Worm (Caenorhabditis elegans) whole organism, early embryonic: ENCODE results near the gene Y43F8B.2.

ENCODE experiments used
- B0310.2 ChIP-seq: sonication (generic microtip); optimal IDR thresholded peaks from 2 replicates; lab custom pipeline; 2016; ENCODE audit warnings: mild to moderate bottlenecking, missing genetic modification characterization, missing compliant biosample characterization
- F13C5.2 ChIP-seq: sonication (generic microtip); optimal IDR thresholded peaks from 2 replicates; lab custom pipeline; 2017; ENCODE audit warnings: mild to moderate bottlenecking, missing genetic modification characterization, inconsistent platforms, missing compliant biosample characterization
- aly-1 ChIP-seq: sonication (generic microtip); optimal IDR thresholded peaks from 2 replicates; lab custom pipeline; 2016; ENCODE audit warnings: missing genetic modification characterization, missing compliant biosample characterization
- ama-1 ChIP-seq: fragments of 150-350 bp; optimal IDR thresholded peaks from 2 replicates; lab custom pipeline; 2014
- ceh-13 ChIP-seq: fragments of 200-800 bp; sonication (Bioruptor generic); optimal IDR thresholded peaks from 2 replicates; lab custom pipeline; 2018; ENCODE audit warnings: mild to moderate bottlenecking, missing genetic modification characterization, missing compliant biosample characterization
- ceh-36 ChIP-seq: sonication (generic microtip); optimal IDR thresholded peaks from 2 replicates; lab custom pipeline; 2016; ENCODE audit warnings: missing genetic modification characterization, inconsistent platforms, missing compliant biosample characterization
- ets-7 ChIP-seq: sonication (generic microtip); optimal IDR thresholded peaks from 2 replicates; lab custom pipeline; 2016; ENCODE audit warnings: missing genotype, missing genetic modification characterization, missing compliant biosample characterization
- flt-1 ChIP-seq: fragments of 200-800 bp; sonication (Bioruptor generic); IDR thresholded peaks from 2 replicates; pipeline ENCODE4 v1.3.6; 2022; ENCODE audit warnings: missing genetic modification characterization, missing compliant biosample characterization
- hmbx-1 ChIP-seq: sonication (generic microtip); optimal IDR thresholded peaks from 2 replicates; lab custom pipeline; 2016; ENCODE audit warnings: mild to moderate bottlenecking, missing genetic modification characterization, missing compliant biosample characterization
- hmg-4 ChIP-seq: fragments of 200-800 bp; sonication (Bioruptor generic); optimal IDR thresholded peaks from 2 replicates; lab custom pipeline; 2018; ENCODE audit warnings: mild to moderate bottlenecking, missing genetic modification characterization, missing compliant biosample characterization
- hnd-1 ChIP-seq: sonication (generic microtip); optimal IDR thresholded peaks from 2 replicates; lab custom pipeline; 2016; ENCODE audit warnings: missing genetic modification characterization, missing compliant biosample characterization
- pes-1 ChIP-seq: fragments of 200-800 bp; sonication (Bioruptor generic); IDR thresholded peaks from 2 replicates; pipeline ENCODE4 v1.3.6; 2022; ENCODE audit warnings: missing genetic modification reagents, missing genetic modification characterization, missing compliant biosample characterization
- scrt-1 ChIP-seq: fragments of 200-800 bp; sonication (Bioruptor generic); IDR thresholded peaks from 2 replicates; pipeline ENCODE4 v1.3.6; 2022; ENCODE audit warnings: missing genetic modification characterization, missing compliant biosample characterization
- sea-1 ChIP-seq: fragments of 200-800 bp; sonication (Bioruptor generic); conservative IDR thresholded peaks from 2 replicates; pipeline ENCODE4 v1.3.6; 2022; ENCODE audit warnings: missing genetic modification characterization, missing compliant biosample characterization
- tbx-11 ChIP-seq: fragments of 200-800 bp; sonication (Bioruptor generic); IDR thresholded peaks from 2 replicates; pipeline ENCODE4 v1.3.6; 2022; ENCODE audit warnings: missing genetic modification characterization, missing compliant biosample characterization
- tbx-37 ChIP-seq: fragments of 200-800 bp; sonication (Bioruptor generic); conservative IDR thresholded peaks from 2 replicates; pipeline ENCODE4 v1.3.6; 2022; ENCODE audit warnings: missing genetic modification reagents, missing genetic modification characterization, missing compliant biosample characterization
- tra-4 ChIP-seq: sonication (generic microtip); optimal IDR thresholded peaks from 2 replicates; lab custom pipeline; 2017; ENCODE audit warnings: missing genetic modification characterization, missing compliant biosample characterization

The Y43F8B.2 gene

ce11 chrV:19533010-19533409, at the start of gene Y43F8B.2:
Gene Y43F8B.2, minus strand, starts transcription at chrV:19533110.
- TF ChIP-seq ama-1, result no peak
- no peak for TF ChIP-seq hnd-1
- TF ChIP-seq tbx-37, result no peak
- TF ChIP-seq hmbx-1 (tag; lab: Kevin White, UChicago), result no peak
- no peak for TF ChIP-seq hmg-4 (GFP tag; lab: Kevin White, UChicago)
- no peak for TF ChIP-seq sea-1 (GFP tag; lab: Robert Waterston, UW)
- no peak for TF ChIP-seq F13C5.2 (tag; lab: Kevin White, UChicago)
- no peak for TF ChIP-seq tbx-11 (GFP tag; lab: Robert Waterston, UW)
- TF ChIP-seq ceh-36 (tag; lab: Kevin White, UChicago), result no peak
- TF ChIP-seq B0310.2 (tag; lab: Kevin White, UChicago), result no peak
- no peak for TF ChIP-seq scrt-1
- no peak for TF ChIP-seq pes-1 (GFP tag; lab: Robert Waterston, UW)
- no peak for TF ChIP-seq aly-1 (tag; lab: Kevin White, UChicago)
- TF ChIP-seq ets-7 (tag; lab: Kevin White, UChicago), result no peak
- no peak for TF ChIP-seq ceh-13 (GFP tag; lab: Kevin White, UChicago)
- no peak for TF ChIP-seq tra-4 (tag; lab: Kevin White, UChicago)

- TF ChIP-seq flt-1 (GFP tag; lab: Robert Waterston, UW) (no peak), tbx-37 (no peak), ama-1 (no peak), ceh-36 (tag; lab: Kevin White, UChicago) (no peak), B0310.2 (tag; lab: Kevin White, UChicago) (no peak), F13C5.2 (tag; lab: Kevin White, UChicago) (no peak), pes-1 (GFP tag; lab: Robert Waterston, UW) (no peak), aly-1 (tag; lab: Kevin White, UChicago) (no peak), scrt-1 (no peak), hnd-1 (no peak), ceh-13 (GFP tag; lab: Kevin White, UChicago) (no peak), tra-4 (tag; lab: Kevin White, UChicago) (no peak), hmg-4 (GFP tag; lab: Kevin White, UChicago) (no peak), hmbx-1 (tag; lab: Kevin White, UChicago) (no peak), sea-1 (GFP tag; lab: Robert Waterston, UW) (no peak)
Measured at ce11 chrV:19582256-19582655, 49.3 kb upstream of the Y43F8B.2 start.

ce11 chrV:19579509-19579908, 46.6 kb upstream of the Y43F8B.2 start:
- no peak for TF ChIP-seq hnd-1
- TF ChIP-seq sea-1 (GFP tag; lab: Robert Waterston, UW), result no peak
- TF ChIP-seq flt-1 (GFP tag; lab: Robert Waterston, UW), result no peak
- no peak for TF ChIP-seq hmg-4 (GFP tag; lab: Kevin White, UChicago)
- TF ChIP-seq ama-1, result no peak
- no peak for TF ChIP-seq pes-1 (GFP tag; lab: Robert Waterston, UW)
- no peak for TF ChIP-seq tra-4 (tag; lab: Kevin White, UChicago)
- no peak for TF ChIP-seq aly-1 (tag; lab: Kevin White, UChicago)
- TF ChIP-seq tbx-11 (GFP tag; lab: Robert Waterston, UW), result no peak
- no peak for TF ChIP-seq ceh-13 (GFP tag; lab: Kevin White, UChicago)
- TF ChIP-seq scrt-1, result no peak
- TF ChIP-seq F13C5.2 (tag; lab: Kevin White, UChicago), result no peak
- no peak for TF ChIP-seq tbx-37
- no peak for TF ChIP-seq ceh-36 (tag; lab: Kevin White, UChicago)

ce11 chrV:19570102-19570501, 37.2 kb upstream of the Y43F8B.2 start:
- TF ChIP-seq ceh-36 (tag; lab: Kevin White, UChicago), result no peak
- TF ChIP-seq pes-1 (GFP tag; lab: Robert Waterston, UW), result no peak
- TF ChIP-seq aly-1 (tag; lab: Kevin White, UChicago), result no peak
- TF ChIP-seq tbx-11 (GFP tag; lab: Robert Waterston, UW), result no peak
- TF ChIP-seq ets-7 (tag; lab: Kevin White, UChicago), result no peak
- no peak for TF ChIP-seq hmg-4 (GFP tag; lab: Kevin White, UChicago)
- no peak for TF ChIP-seq F13C5.2 (tag; lab: Kevin White, UChicago)
- TF ChIP-seq scrt-1, result no peak
- TF ChIP-seq flt-1 (GFP tag; lab: Robert Waterston, UW), result no peak
- TF ChIP-seq tra-4 (tag; lab: Kevin White, UChicago), result no peak
- no peak for TF ChIP-seq sea-1 (GFP tag; lab: Robert Waterston, UW)
- TF ChIP-seq hnd-1, result no peak
- TF ChIP-seq hmbx-1 (tag; lab: Kevin White, UChicago), result no peak
- TF ChIP-seq ama-1, result no peak
- TF ChIP-seq B0310.2 (tag; lab: Kevin White, UChicago), result no peak
- TF ChIP-seq tbx-37, result no peak

ce11 chrV:19565082-19565481, 32.2 kb upstream of the Y43F8B.2 start, which contains the start of gene kcnl-1:
Gene kcnl-1, plus strand, starts transcription at chrV:19565382.
- no peak for TF ChIP-seq pes-1 (GFP tag; lab: Robert Waterston, UW)
- TF ChIP-seq tbx-11 (GFP tag; lab: Robert Waterston, UW), result no peak

ce11 chrV:19555869-19556268, 23.0 kb upstream of the Y43F8B.2 start, which contains the start of gene oac-1:
Gene oac-1, minus strand, starts transcription at chrV:19555969.
- TF ChIP-seq B0310.2 (tag; lab: Kevin White, UChicago), result no peak
- no peak for TF ChIP-seq pes-1 (GFP tag; lab: Robert Waterston, UW)
- TF ChIP-seq hnd-1, result no peak
- no peak for TF ChIP-seq tbx-11 (GFP tag; lab: Robert Waterston, UW)
- TF ChIP-seq tbx-37, result no peak
- no peak for TF ChIP-seq F13C5.2 (tag; lab: Kevin White, UChicago)
- no peak for TF ChIP-seq hmbx-1 (tag; lab: Kevin White, UChicago)
- no peak for TF ChIP-seq aly-1 (tag; lab: Kevin White, UChicago)
- no peak for TF ChIP-seq tra-4 (tag; lab: Kevin White, UChicago)

ce11 chrV:19555350-19555749, 22.4 kb upstream of the Y43F8B.2 start:
- TF ChIP-seq sea-1 (GFP tag; lab: Robert Waterston, UW), result no peak

- no peak for TF ChIP-seq hmbx-1 (tag; lab: Kevin White, UChicago)
- TF ChIP-seq flt-1 (GFP tag; lab: Robert Waterston, UW), result no peak
- no peak for TF ChIP-seq ama-1
- no peak for TF ChIP-seq ceh-13 (GFP tag; lab: Kevin White, UChicago)
- TF ChIP-seq ceh-36 (tag; lab: Kevin White, UChicago), result no peak
Measured at ce11 chrV:19550294-19550693, 17.4 kb upstream of the Y43F8B.2 start.
